Worm (Caenorhabditis elegans) whole organism, L1 larva: Measurements from ENCODE around the gene parg-2.

Source experiments
- C04F5.9 ChIP-seq: sonication (generic microtip); optimal IDR thresholded peaks from 2 replicates; lab custom pipeline; 2016; ENCODE audit warnings: missing genetic modification characterization, missing compliant biosample characterization
- Y116A8C.19 ChIP-seq: sonication (generic microtip); optimal IDR thresholded peaks from 2 replicates; lab custom pipeline; 2016; ENCODE audit warnings: missing compliant biosample characterization, missing genetic modification characterization, borderline replicate concordance
- aly-2 ChIP-seq: fragments of 150-350 bp; optimal IDR thresholded peaks from 2 replicates; lab custom pipeline; 2014; ENCODE audit warnings: missing biosample characterization, missing genetic modification characterization
- ceh-63 ChIP-seq: fragments of 200-800 bp; sonication (Bioruptor generic); optimal IDR thresholded peaks from 2 replicates; lab custom pipeline; 2018; ENCODE audit warnings: mild to moderate bottlenecking, missing genetic modification characterization, missing compliant biosample characterization
- ceh-88 ChIP-seq: fragments of 200-800 bp; sonication (Bioruptor generic); IDR thresholded peaks from 2 replicates; pipeline ENCODE4 v1.3.6; 2022; ENCODE audit warnings: missing genetic modification characterization, missing compliant biosample characterization
- ces-1 ChIP-seq: fragments of 150-350 bp; optimal IDR thresholded peaks from 2 replicates; lab custom pipeline; 2014; ENCODE audit warnings: missing biosample characterization, missing genetic modification reagents, missing genetic modification characterization
- dpl-1 ChIP-seq, 3 experiments: fragments of 150-350 bp in 2 of 3; sonication (generic microtip) in 1 of 3; optimal IDR thresholded peaks; 2 replicates each; lab custom pipeline; 2014 to 2017; ENCODE audit warnings: missing biosample characterization in 3 of 3, missing genetic modification characterization in 3 of 3, missing genetic modification reagents in 3 of 3
- efl-1 ChIP-seq, 4 experiments: fragments of 150-350 bp; optimal IDR thresholded peaks in 3 of 4; peaks in 1 of 4; 1 replicate in 1 of 4; 2 replicates in 3 of 4; lab custom pipeline; 2014; ENCODE audit warnings: missing biosample characterization in 2 of 4, missing genetic modification characterization in 2 of 4, missing genetic modification reagents in 2 of 4
- egl-13 ChIP-seq: sonication (generic microtip); optimal IDR thresholded peaks from 2 replicates; lab custom pipeline; 2016; ENCODE audit warnings: missing genotype, missing genetic modification reagents, missing genetic modification characterization, missing compliant biosample characterization
- elt-2 ChIP-seq: sonication (generic microtip); optimal IDR thresholded peaks from 2 replicates; lab custom pipeline; 2016; ENCODE audit warnings: missing genetic modification characterization, mild to moderate bottlenecking, inconsistent platforms, missing compliant biosample characterization, missing genetic modification reagents
- fkh-8 ChIP-seq: sonication (generic microtip); optimal IDR thresholded peaks from 2 replicates; lab custom pipeline; 2016; ENCODE audit warnings: mild to moderate bottlenecking, missing genetic modification characterization, missing compliant biosample characterization
- hpl-2 ChIP-seq: fragments of 150-350 bp; optimal IDR thresholded peaks from 2 replicates; lab custom pipeline; 2014; ENCODE audit warnings: missing biosample characterization, missing genetic modification reagents, missing genetic modification characterization
- irx-1 ChIP-seq: sonication (generic microtip); optimal IDR thresholded peaks from 2 replicates; lab custom pipeline; 2016; ENCODE audit warnings: missing genetic modification characterization, missing compliant biosample characterization
- lin-15B ChIP-seq: fragments of 150-350 bp; sonication (generic microtip); optimal IDR thresholded peaks from 3 replicates; lab custom pipeline; 2014; ENCODE audit warnings: missing biosample characterization, missing genetic modification characterization
- lin-35 ChIP-seq, 2 experiments: fragments of 150-350 bp; optimal IDR thresholded peaks; 2 replicates each; lab custom pipeline; 2014; ENCODE audit warnings: missing biosample characterization in 2 of 2, missing genetic modification characterization in 2 of 2, missing genetic modification reagents in 2 of 2
- lir-3 ChIP-seq: sonication (generic microtip); optimal IDR thresholded peaks from 2 replicates; lab custom pipeline; 2016; ENCODE audit warnings: mild to moderate bottlenecking, missing genetic modification characterization, moderate library complexity, missing compliant biosample characterization; ENCODE audit not compliant: poor library complexity
- mab-9 ChIP-seq: fragments of 200-800 bp; sonication (Bioruptor generic); IDR thresholded peaks from 2 replicates; pipeline ENCODE4 v1.3.6; 2022; ENCODE audit warnings: missing genetic modification reagents, missing genetic modification characterization, missing compliant biosample characterization
- mdl-1 ChIP-seq, 2 experiments: fragments of 150-350 bp; optimal IDR thresholded peaks; 2 replicates each; lab custom pipeline; 2014 to 2017; ENCODE audit warnings: missing biosample characterization in 2 of 2, missing genetic modification characterization in 2 of 2, inconsistent platforms in 1 of 2
- mep-1 ChIP-seq: fragments of 150-350 bp; optimal IDR thresholded peaks from 2 replicates; lab custom pipeline; 2014; ENCODE audit warnings: missing biosample characterization, missing genetic modification characterization
- nhr-12 ChIP-seq: sonication (generic microtip); optimal IDR thresholded peaks from 2 replicates; lab custom pipeline; 2017; ENCODE audit warnings: missing biosample characterization, missing genetic modification characterization
- nhr-20 ChIP-seq: sonication (generic microtip); optimal IDR thresholded peaks from 2 replicates; lab custom pipeline; 2016; ENCODE audit warnings: mild to moderate bottlenecking, missing genetic modification characterization, missing compliant biosample characterization
- nhr-237 ChIP-seq: fragments of 150-350 bp; optimal IDR thresholded peaks from 2 replicates; lab custom pipeline; 2014; ENCODE audit warnings: missing biosample characterization, missing genetic modification characterization
- nhr-28 ChIP-seq: fragments of 150-350 bp; optimal IDR thresholded peaks from 2 replicates; lab custom pipeline; 2014; ENCODE audit warnings: missing biosample characterization, missing genetic modification characterization
- nhr-71 ChIP-seq: sonication (generic microtip); optimal IDR thresholded peaks from 2 replicates; lab custom pipeline; 2016; ENCODE audit warnings: mild to moderate bottlenecking, missing genetic modification characterization, moderate library complexity, missing compliant biosample characterization
- nhr-76 ChIP-seq: sonication (generic microtip); optimal IDR thresholded peaks from 2 replicates; lab custom pipeline; 2017; ENCODE audit warnings: missing biosample characterization, missing genetic modification characterization
- nhr-84 ChIP-seq: sonication (generic microtip); optimal IDR thresholded peaks from 2 replicates; lab custom pipeline; 2017; ENCODE audit warnings: missing biosample characterization, missing genetic modification characterization
- skn-1 ChIP-seq: fragments of 150-350 bp; optimal IDR thresholded peaks from 2 replicates; lab custom pipeline; 2014; ENCODE audit warnings: missing biosample characterization, missing genetic modification characterization
- snu-23 ChIP-seq: sonication (generic microtip); optimal IDR thresholded peaks from 2 replicates; lab custom pipeline; 2016; ENCODE audit warnings: missing genetic modification characterization, missing compliant biosample characterization
- unc-130 ChIP-seq: fragments of 150-350 bp; optimal IDR thresholded peaks from 2 replicates; lab custom pipeline; 2017; ENCODE audit warnings: missing biosample characterization, missing genetic modification characterization, inconsistent platforms
- unc-30 ChIP-seq: sonication (generic microtip); optimal IDR thresholded peaks from 2 replicates; lab custom pipeline; 2017; ENCODE audit warnings: missing biosample characterization, missing genetic modification characterization
- unc-98 ChIP-seq: fragments of 200-800 bp; sonication (Bioruptor generic); IDR thresholded peaks from 2 replicates; pipeline ENCODE4 v1.3.6; 2022; ENCODE audit warnings: missing genetic modification characterization, missing compliant biosample characterization
- xbp-1 ChIP-seq: sonication (generic microtip); optimal IDR thresholded peaks from 2 replicates; lab custom pipeline; 2016; ENCODE audit warnings: missing genetic modification characterization, missing compliant biosample characterization
- zag-1 ChIP-seq: fragments of 150-350 bp; optimal IDR thresholded peaks from 2 replicates; lab custom pipeline; 2014; ENCODE audit warnings: missing biosample characterization, missing genetic modification characterization
- zip-4 ChIP-seq: fragments of 200-800 bp; sonication (Bioruptor generic); optimal IDR thresholded peaks from 2 replicates; lab custom pipeline; 2018; ENCODE audit warnings: mild to moderate bottlenecking, missing genetic modification characterization, moderate library complexity, missing compliant biosample characterization

The parg-2 gene

ce11 chrIV:8743654-8744332 lies 28.9 kb upstream of the parg-2 start, which contains the start of gene F21D5.7 (continued):
- TF ChIP-seq nhr-76 (tag; lab: Kevin White, UChicago) = no peak
- TF ChIP-seq lir-3 (tag; lab: Kevin White, UChicago) = peak; percentile 46
- peak; percentile 89 for TF ChIP-seq nhr-71 (tag; lab: Kevin White, UChicago)
- peak; percentile 81 to 88 (median 87) for TF ChIP-seq dpl-1 (GFP tag; optimal IDR thresholded peaks at IDR 0.05; lab: Kevin White, UChicago)
- TF ChIP-seq snu-23 (GFP tag; lab: Kevin White, UChicago) = peak; percentile 87
- TF ChIP-seq lin-35 (GFP tag; optimal IDR thresholded peaks at IDR 0.05; lab: Kevin White, UChicago) = peak; percentile 85 to 91
- peak; percentile 62 for TF ChIP-seq C04F5.9 (tag; lab: Kevin White, UChicago)
- TF ChIP-seq fkh-8 (tag; lab: Kevin White, UChicago) = peak; percentile 46
- TF ChIP-seq xbp-1 (tag; lab: Kevin White, UChicago) = peak; percentile 84
- TF ChIP-seq hpl-2 (GFP tag; lab: Kevin White, UChicago) = peak; percentile 33
- TF ChIP-seq nhr-84 (tag; lab: Kevin White, UChicago) = no peak
- peak; percentile 65 for TF ChIP-seq lin-15B (tag; lab: Kevin White, UChicago)
- TF ChIP-seq, all 84 proteins: peak for 50

- TF ChIP-seq ceh-63 (GFP tag; lab: Kevin White, UChicago) (no peak), nhr-20 (tag; lab: Kevin White, UChicago) (no peak), mep-1 (tag; lab: Kevin White, UChicago) (no peak), xbp-1 (tag; lab: Kevin White, UChicago) (no peak), aly-2 (tag; lab: Kevin White, UChicago) (no peak), zip-4 (no peak)
These were observed 26.1 kb upstream of the parg-2 start, which contains the start of gene F21D5.6 for ce11 chrIV:8740952-8741438. TSS of gene F21D5.6 (minus strand) at chrIV:8741388.

ce11 chrIV:8739926-8740325 lies 25.0 kb upstream of the parg-2 start, which contains the start of gene mrps-33:
TSS of gene mrps-33 (minus strand) at chrIV:8740026.
- TF ChIP-seq mdl-1 (tag; optimal IDR thresholded peaks at IDR 0.05; lab: Kevin White, UChicago) (no peak), egl-13 (tag; lab: Kevin White, UChicago) (no peak), mep-1 (tag; lab: Kevin White, UChicago) (no peak), irx-1 (no peak), efl-1 (optimal IDR thresholded peaks at IDR 0.05; lab: Kevin White, UChicago) (no peak), efl-1 (GFP tag; optimal IDR thresholded peaks at IDR 0.05 in 1 of 2; lab: Kevin White, UChicago) (no peak), nhr-12 (tag; lab: Kevin White, UChicago) (no peak), mab-9 (no peak), nhr-28 (tag; lab: Kevin White, UChicago) (no peak), unc-130 (tag; lab: Kevin White, UChicago) (no peak), skn-1 (tag; lab: Kevin White, UChicago) (no peak), unc-30 (tag; lab: Kevin White, UChicago) (no peak), C04F5.9 (tag; lab: Kevin White, UChicago) (no peak), unc-98 (GFP tag; lab: Robert Waterston, UW) (no peak), ces-1 (GFP tag; lab: Kevin White, UChicago) (no peak), ceh-88 (GFP tag; lab: Robert Waterston, UW) (no peak), nhr-237 (tag; lab: Kevin White, UChicago) (no peak)

- no peak for TF ChIP-seq zag-1 (tag; lab: Kevin White, UChicago)
- no peak for TF ChIP-seq hpl-2 (GFP tag; lab: Kevin White, UChicago)
- no peak for TF ChIP-seq efl-1 (optimal IDR thresholded peaks at IDR 0.05; lab: Kevin White, UChicago)
- no peak for TF ChIP-seq efl-1 (GFP tag; optimal IDR thresholded peaks at IDR 0.05 in 1 of 2; lab: Kevin White, UChicago)
- TF ChIP-seq elt-2 (tag; lab: Kevin White, UChicago) = no peak
- TF ChIP-seq Y116A8C.19 (tag; lab: Kevin White, UChicago) = no peak
These were observed 24.4 kb upstream of the parg-2 start, which contains the start of gene F21D5.5 for ce11 chrIV:8739294-8739693. TSS of gene F21D5.5 (minus strand) at chrIV:8739394.
